Fruit fly (Drosophila melanogaster) whole organism, embryonic: Measurements from ENCODE around the gene bon.

Experiments
- CG10565 ChIP-seq: fragments of 200-800 bp; sonication (Bioruptor generic); optimal IDR thresholded peaks from 3 replicates; lab custom pipeline; 2016; ENCODE audit warnings: missing biosample characterization, mild to moderate bottlenecking, missing genetic modification characterization
- CG11398 ChIP-seq: fragments of 200-800 bp; sonication (Bioruptor generic); optimal IDR thresholded peaks from 2 replicates; lab custom pipeline; 2016; ENCODE audit warnings: missing biosample characterization, missing genetic modification characterization
- CG12236 ChIP-seq: fragments of 200-800 bp; sonication (Bioruptor generic); optimal IDR thresholded peaks from 2 replicates; lab custom pipeline; 2016; ENCODE audit warnings: missing biosample characterization, missing genetic modification characterization
- CG13775 ChIP-seq: fragments of 200-800 bp; sonication (Bioruptor generic); optimal IDR thresholded peaks from 3 replicates; lab custom pipeline; 2017; ENCODE audit warnings: missing biosample characterization, mild to moderate bottlenecking, missing genetic modification characterization
- CG14710 ChIP-seq: fragments of 200-800 bp; sonication (Bioruptor generic); optimal IDR thresholded peaks from 3 replicates; lab custom pipeline; 2019; ENCODE audit warnings: missing biosample characterization, mild to moderate bottlenecking, missing genetic modification characterization, moderate library complexity
- CG15073 ChIP-seq: fragments of 200-800 bp; sonication (Bioruptor generic); optimal IDR thresholded peaks from 2 replicates; lab custom pipeline; 2016; ENCODE audit warnings: missing biosample characterization, missing genetic modification characterization
- CG1529 ChIP-seq: fragments of 200-800 bp; sonication (Bioruptor generic); optimal IDR thresholded peaks from 3 replicates; lab custom pipeline; 2018; ENCODE audit warnings: missing biosample characterization, missing genetic modification characterization
- CG15514 ChIP-seq: fragments of 200-800 bp; sonication (Bioruptor generic); optimal IDR thresholded peaks from 3 replicates; lab custom pipeline; 2017; ENCODE audit warnings: missing biosample characterization, missing genetic modification characterization, mild to moderate bottlenecking, moderate library complexity, missing genetic modification reagents
- CG1603 ChIP-seq: fragments of 200-800 bp; sonication (Bioruptor generic); optimal IDR thresholded peaks from 2 replicates; lab custom pipeline; 2019; ENCODE audit warnings: missing biosample characterization, mild to moderate bottlenecking, missing genetic modification characterization, moderate library complexity
- CG16813 ChIP-seq: fragments of 200-800 bp; sonication (Bioruptor generic); IDR thresholded peaks from 3 replicates; pipeline ENCODE4 v1.3.6; 2022; ENCODE audit warnings: missing biosample characterization, missing genetic modification characterization; ENCODE audit not compliant: partially characterized antibody
- CG17612 ChIP-seq: fragments of 200-800 bp; sonication (Bioruptor generic); IDR thresholded peaks from 2 replicates; pipeline ENCODE4 v1.3.6; 2022; ENCODE audit warnings: missing biosample characterization, missing genetic modification characterization
- CG1792 ChIP-seq: fragments of 200-800 bp; sonication (Bioruptor generic); optimal IDR thresholded peaks from 2 replicates; lab custom pipeline; 2016; ENCODE audit warnings: missing biosample characterization, missing genetic modification characterization
- CG1832 ChIP-seq: fragments of 200-800 bp; sonication (Bioruptor generic); optimal IDR thresholded peaks from 2 replicates; lab custom pipeline; 2017; ENCODE audit warnings: missing biosample characterization, mild to moderate bottlenecking, missing genetic modification characterization, inconsistent platforms
- CG18619 ChIP-seq: fragments of 200-800 bp; sonication (Bioruptor generic); optimal IDR thresholded peaks from 3 replicates; lab custom pipeline; 2017; ENCODE audit warnings: missing biosample characterization, mild to moderate bottlenecking, missing genetic modification characterization
- CG18764 ChIP-seq: fragments of 200-800 bp; sonication (Bioruptor generic); optimal IDR thresholded peaks from 3 replicates; lab custom pipeline; 2016; ENCODE audit warnings: missing biosample characterization, missing genetic modification characterization
- CG2712 ChIP-seq: fragments of 200-800 bp; optimal IDR thresholded peaks from 3 replicates; lab custom pipeline; 2019; ENCODE audit warnings: missing biosample characterization, mild to moderate bottlenecking, missing genetic modification characterization, moderate library complexity
- CG2875 ChIP-seq: fragments of 200-800 bp; sonication (Bioruptor generic); optimal IDR thresholded peaks from 2 replicates; lab custom pipeline; 2017; ENCODE audit warnings: missing biosample characterization, mild to moderate bottlenecking, missing genetic modification characterization, missing genetic modification reagents
- CG30020 ChIP-seq: fragments of 200-800 bp; optimal IDR thresholded peaks from 2 replicates; lab custom pipeline; 2019; ENCODE audit warnings: missing biosample characterization, mild to moderate bottlenecking, missing genetic modification characterization, moderate library complexity
- CG4424 ChIP-seq: fragments of 200-800 bp; sonication (Bioruptor generic); optimal IDR thresholded peaks from 3 replicates; lab custom pipeline; 2016; ENCODE audit warnings: missing biosample characterization, missing genetic modification characterization
- CG4707 ChIP-seq: fragments of 200-800 bp; sonication (Bioruptor generic); optimal IDR thresholded peaks from 2 replicates; lab custom pipeline; 2018; ENCODE audit warnings: missing biosample characterization, mild to moderate bottlenecking, missing genetic modification characterization, moderate library complexity
- CG6791 ChIP-seq: fragments of 200-800 bp; sonication (Bioruptor generic); IDR thresholded peaks from 3 replicates; pipeline ENCODE4 v1.3.6; 2022; ENCODE audit warnings: missing biosample characterization, missing genetic modification characterization; ENCODE audit not compliant: partially characterized antibody
- CG6854 ChIP-seq: fragments of 200-800 bp; sonication (Bioruptor generic); optimal IDR thresholded peaks from 3 replicates; lab custom pipeline; 2017; ENCODE audit warnings: missing biosample characterization, mild to moderate bottlenecking, missing genetic modification characterization
- CG7271 ChIP-seq: fragments of 200-800 bp; sonication (Bioruptor generic); optimal IDR thresholded peaks from 2 replicates; lab custom pipeline; 2018; ENCODE audit warnings: missing biosample characterization, mild to moderate bottlenecking, missing genetic modification characterization, moderate library complexity
- CG7556 ChIP-seq: fragments of 200-800 bp; sonication (Bioruptor generic); optimal IDR thresholded peaks from 2 replicates; lab custom pipeline; 2017; ENCODE audit warnings: missing biosample characterization, mild to moderate bottlenecking, missing genetic modification characterization
- CG7987 ChIP-seq: fragments of 200-800 bp; sonication (Bioruptor generic); optimal IDR thresholded peaks from 2 replicates; lab custom pipeline; 2018; ENCODE audit warnings: missing biosample characterization, mild to moderate bottlenecking, missing genetic modification characterization, moderate library complexity
- CG8924 ChIP-seq: fragments of 200-800 bp; optimal IDR thresholded peaks from 3 replicates; lab custom pipeline; 2019; ENCODE audit warnings: missing biosample characterization, mild to moderate bottlenecking, missing genetic modification characterization, moderate library complexity
- CG9437 ChIP-seq: fragments of 200-800 bp; sonication (Bioruptor generic); optimal IDR thresholded peaks from 2 replicates; lab custom pipeline; 2018; ENCODE audit warnings: missing biosample characterization, mild to moderate bottlenecking, missing genetic modification characterization
- Dip3 ChIP-seq: fragments of 200-800 bp; sonication (Bioruptor generic); optimal IDR thresholded peaks from 3 replicates; lab custom pipeline; 2016; ENCODE audit warnings: missing biosample characterization, missing genetic modification characterization
- HmgD ChIP-seq: fragments of 200-800 bp; sonication (Bioruptor generic); optimal IDR thresholded peaks from 3 replicates; lab custom pipeline; 2016; ENCODE audit warnings: missing biosample characterization, missing genetic modification characterization
- Mad ChIP-seq: fragments of 200-800 bp; sonication (Bioruptor generic); optimal IDR thresholded peaks from 2 replicates; lab custom pipeline; 2016; ENCODE audit warnings: missing biosample characterization, missing genetic modification characterization
- NFAT ChIP-seq: fragments of 200-800 bp; sonication (Bioruptor generic); IDR thresholded peaks from 2 replicates; pipeline ENCODE4 v1.3.6; 2022; ENCODE audit warnings: missing biosample characterization, missing genetic modification characterization
- Nf-YB ChIP-seq: fragments of 200-800 bp; sonication (Bioruptor generic); optimal IDR thresholded peaks from 3 replicates; lab custom pipeline; 2019; ENCODE audit warnings: missing biosample characterization, mild to moderate bottlenecking, missing genetic modification characterization, moderate library complexity
- Pdp1 ChIP-seq, 2 experiments: fragments of 200-800 bp; sonication (Bioruptor generic); optimal IDR thresholded peaks; 3 replicates each; lab custom pipeline; 2016; ENCODE audit warnings: missing biosample characterization in 2 of 2, missing genetic modification characterization in 2 of 2, mild to moderate bottlenecking in 1 of 2, moderate library complexity in 1 of 2
- ara ChIP-seq: fragments of 200-800 bp; sonication (Bioruptor generic); IDR thresholded peaks from 2 replicates; pipeline ENCODE4 v1.3.6; 2022; ENCODE audit warnings: missing biosample characterization, missing genetic modification characterization
- ato ChIP-seq: fragments of 200-800 bp; sonication (Bioruptor generic); IDR thresholded peaks from 2 replicates; pipeline ENCODE4 v1.3.6; 2022; ENCODE audit warnings: missing biosample characterization, missing genetic modification characterization; ENCODE audit not compliant: partially characterized antibody
- bab2 ChIP-seq: fragments of 200-800 bp; sonication (Bioruptor generic); optimal IDR thresholded peaks from 2 replicates; lab custom pipeline; 2016; ENCODE audit warnings: missing biosample characterization, missing genetic modification characterization
- bsh ChIP-seq, 2 experiments: fragments of 200-800 bp; sonication (Bioruptor generic); optimal IDR thresholded peaks; 2 replicates each; lab custom pipeline; 2017 to 2018; ENCODE audit warnings: mild to moderate bottlenecking in 2 of 2, missing biosample characterization in 2 of 2, missing genetic modification characterization in 2 of 2, moderate library complexity in 1 of 2
- chinmo ChIP-seq: fragments of 200-800 bp; sonication (Bioruptor generic); IDR thresholded peaks from 4 replicates; pipeline ENCODE4 v1.3.6; 2022; ENCODE audit warnings: missing biosample characterization, missing genetic modification characterization; ENCODE audit not compliant: partially characterized antibody
- dmrt11E ChIP-seq: fragments of 200-800 bp; sonication (Bioruptor generic); optimal IDR thresholded peaks from 3 replicates; lab custom pipeline; 2018; ENCODE audit warnings: missing biosample characterization, mild to moderate bottlenecking, missing genetic modification characterization, moderate library complexity
- ems ChIP-seq: fragments of 200-800 bp; sonication (Bioruptor generic); optimal IDR thresholded peaks from 3 replicates; lab custom pipeline; 2016; ENCODE audit warnings: missing biosample characterization, missing genetic modification characterization
- gfzf ChIP-seq: fragments of 200-800 bp; sonication (Bioruptor generic); optimal IDR thresholded peaks from 2 replicates; lab custom pipeline; 2016; ENCODE audit warnings: missing biosample characterization, mild to moderate bottlenecking, missing genetic modification characterization, moderate library complexity
- jumu ChIP-seq: fragments of 200-800 bp; sonication (Bioruptor generic); optimal IDR thresholded peaks from 3 replicates; lab custom pipeline; 2016; ENCODE audit warnings: missing biosample characterization, missing genetic modification characterization
- oc ChIP-seq: fragments of 200-800 bp; sonication (Bioruptor generic); optimal IDR thresholded peaks from 2 replicates; lab custom pipeline; 2018; ENCODE audit warnings: missing biosample characterization, mild to moderate bottlenecking, missing genetic modification characterization, moderate library complexity
- sisA ChIP-seq: fragments of 200-800 bp; sonication (Bioruptor generic); IDR thresholded peaks from 2 replicates; pipeline ENCODE4 v1.3.6; 2022; ENCODE audit warnings: missing biosample characterization, missing genetic modification characterization
- sna ChIP-seq: fragments of 200-800 bp; sonication (Bioruptor generic); IDR thresholded peaks from 2 replicates; pipeline ENCODE4 v1.3.6; 2022; ENCODE audit warnings: missing biosample characterization, missing genetic modification characterization; ENCODE audit not compliant: partially characterized antibody
- stwl ChIP-seq: fragments of 200-800 bp; sonication (Bioruptor generic); optimal IDR thresholded peaks from 3 replicates; lab custom pipeline; 2018; ENCODE audit warnings: missing biosample characterization, mild to moderate bottlenecking, missing genetic modification characterization, moderate library complexity
- toy ChIP-seq: fragments of 200-800 bp; sonication (Bioruptor generic); IDR thresholded peaks from 2 replicates; pipeline ENCODE4 v1.3.6; 2022; ENCODE audit warnings: missing biosample characterization, missing genetic modification characterization
- ttk ChIP-seq: fragments of 200-800 bp; sonication (Bioruptor generic); IDR thresholded peaks from 2 replicates; pipeline ENCODE4 v2.1.2; 2022; ENCODE audit warnings: missing biosample characterization, missing genetic modification characterization
- tup ChIP-seq: fragments of 200-800 bp; sonication (Bioruptor generic); optimal IDR thresholded peaks from 2 replicates; lab custom pipeline; 2016; ENCODE audit warnings: missing biosample characterization, mild to moderate bottlenecking, missing genetic modification characterization, moderate library complexity

The bon gene

dm6 chr3R:20579816-20580215 lies 13.1 kb upstream of the bon start, which contains the start of the genes EloB and Srp14 (continued):
- TF ChIP-seq ara (GFP tag; lab: Robert Waterston, UW) (peak; percentile 72), CG7556 (GFP tag; lab: Kevin White, UChicago) (peak; percentile 68), CG7271 (tag; lab: Kevin White, UChicago) (no peak), CG30020 (tag; lab: Kevin White, UChicago) (peak; percentile 75), sna (GFP tag; lab: Robert Waterston, UW) (peak; percentile 98), CG10565 (GFP tag; lab: Kevin White, UChicago) (no peak), CG18619 (GFP tag; lab: Kevin White, UChicago) (peak; percentile 73), HmgD (GFP tag; lab: Kevin White, UChicago) (peak; percentile 49), bsh (GFP tag; optimal IDR thresholded peaks at IDR 0.05; lab: Kevin White, UChicago) (peak in 1 of 2 experiments; percentile 82), stwl (tag; lab: Kevin White, UChicago) (peak; percentile 83), gfzf (GFP tag; lab: Kevin White, UChicago) (peak; percentile 78), CG15073 (GFP tag; lab: Kevin White, UChicago) (no peak), CG1529 (GFP tag; lab: Kevin White, UChicago) (peak; percentile 53), sisA (GFP tag; lab: Robert Waterston, UW) (peak; percentile 60), toy (0 out of 2 replicates have a peak, but pooled peaks have one; percentile 9), ttk (peak; percentile 55; the same call in 1 of the 2 replicates), CG6854 (GFP tag; lab: Kevin White, UChicago) (peak; percentile 54), CG12236 (GFP tag; lab: Kevin White, UChicago) (peak; percentile 52), CG7987 (GFP tag; lab: Kevin White, UChicago) (peak; percentile 77), CG8924 (peak; percentile 87), CG13775 (GFP tag; lab: Kevin White, UChicago) (peak; percentile 87), CG9437 (GFP tag; lab: Kevin White, UChicago) (peak; percentile 47), ato (GFP tag; lab: Robert Waterston, UW) (peak; percentile 87), CG14710 (tag; lab: Kevin White, UChicago) (peak; percentile 95), Mad (GFP tag; lab: Kevin White, UChicago) (peak; percentile 88), NFAT (peak; percentile 86), CG2875 (GFP tag; lab: Kevin White, UChicago) (peak; percentile 42), dmrt11E (tag; lab: Kevin White, UChicago) (peak; percentile 78), Pdp1 (GFP tag; optimal IDR thresholded peaks at IDR 0.05; lab: Kevin White, UChicago) (peak; percentile 77 to 81), bab2 (GFP tag; lab: Kevin White, UChicago) (peak; percentile 83), CG11398 (GFP tag; lab: Kevin White, UChicago) (peak; percentile 70), CG4424 (GFP tag; lab: Kevin White, UChicago) (peak; percentile 84), Nf-YB (peak; percentile 53), jumu (GFP tag; lab: Kevin White, UChicago) (peak; percentile 66), chinmo (peak; percentile 92), CG15514 (peak; percentile 81), CG1603 (tag; lab: Kevin White, UChicago) (peak; percentile 85), CG18764 (GFP tag; lab: Kevin White, UChicago) (peak; percentile 65), CG17612 (GFP tag; lab: Robert Waterston, UW) (peak; percentile 40; the same call in 1 of the 2 replicates), CG4707 (GFP tag; lab: Kevin White, UChicago) (peak; percentile 35), Dip3 (GFP tag; lab: Kevin White, UChicago) (peak; percentile 78), CG16813 (GFP tag; lab: Robert Waterston, UW) (peak; percentile 97), CG1832 (no peak), tup (GFP tag; lab: Kevin White, UChicago) (peak; percentile 60), ems (GFP tag; lab: Kevin White, UChicago) (peak; percentile 82), oc (tag; lab: Kevin White, UChicago) (no peak), CG1792 (GFP tag; lab: Kevin White, UChicago) (peak; percentile 65), CG2712 (peak; percentile 86), CG6791 (GFP tag; lab: Robert Waterston, UW) (peak; percentile 96)
